Worm (Caenorhabditis elegans): ENCODE results near the gene set-17.

DNA sequence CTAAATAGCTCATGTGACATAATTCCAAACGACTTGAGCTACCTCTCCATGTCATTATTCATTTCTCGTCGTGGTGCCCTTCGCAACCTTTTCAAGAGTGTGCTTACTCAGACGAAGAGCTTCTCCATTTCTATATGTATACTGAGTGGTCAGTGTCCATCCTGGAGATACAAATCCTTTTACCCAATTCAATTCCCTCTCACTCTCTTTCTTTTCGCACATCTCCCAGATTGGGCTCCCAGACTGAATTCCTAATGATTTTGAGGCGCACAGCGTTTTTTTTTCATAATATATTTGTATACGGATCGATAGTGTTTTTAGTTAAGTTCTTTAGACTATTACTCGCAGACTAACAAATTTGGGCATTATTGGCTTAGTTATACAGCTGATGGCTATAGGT is 19.3 kb downstream of the set-17 start:
- TF ChIP-seq pes-1 (GFP tag; IDR thresholded peaks at IDR 0.05): no peak
- TF ChIP-seq F13C5.2 (tag; optimal IDR thresholded peaks at IDR 0.05): no peak
- no peak for TF ChIP-seq ceh-13 (GFP tag; optimal IDR thresholded peaks at IDR 0.05)
- TF ChIP-seq hnd-1 (tag; optimal IDR thresholded peaks at IDR 0.05): no peak
- no peak for TF ChIP-seq tbx-37 (GFP tag; conservative IDR thresholded peaks at IDR 0.05)
- no peak for TF ChIP-seq aly-1 (tag; optimal IDR thresholded peaks at IDR 0.05)
- no peak for TF ChIP-seq ama-1 (optimal IDR thresholded peaks at IDR 0.05)
- no peak for TF ChIP-seq B0310.2 (tag; optimal IDR thresholded peaks at IDR 0.05)
- TF ChIP-seq flt-1 (GFP tag; IDR thresholded peaks at IDR 0.05): no peak
- TF ChIP-seq sea-1 (GFP tag; conservative IDR thresholded peaks at IDR 0.05): no peak

Data from whole organism, early embryonic.